Worm (Caenorhabditis elegans) whole organism, late embryonic: Measurements from ENCODE around the gene C03B1.6.

Experiments
- C08G9.2 ChIP-seq: sonication (generic microtip); optimal IDR thresholded peaks from 2 replicates; lab custom pipeline; 2016; ENCODE audit warnings: mild to moderate bottlenecking, missing genetic modification characterization, moderate library complexity, missing compliant biosample characterization
- K02D7.2 ChIP-seq: sonication (generic microtip); optimal IDR thresholded peaks from 2 replicates; lab custom pipeline; 2017; ENCODE audit warnings: mild to moderate bottlenecking, missing genetic modification characterization, missing compliant biosample characterization
- T23F11.4 ChIP-seq: fragments of 200-800 bp; sonication (Bioruptor generic); optimal IDR thresholded peaks from 2 replicates; lab custom pipeline; 2018; ENCODE audit warnings: mild to moderate bottlenecking, missing genetic modification characterization, missing compliant biosample characterization
- Y22D7AL.16 ChIP-seq: sonication (generic microtip); optimal IDR thresholded peaks from 2 replicates; lab custom pipeline; 2016; ENCODE audit warnings: missing genetic modification characterization, missing compliant biosample characterization
- ahr-1 ChIP-seq: sonication (generic microtip); optimal IDR thresholded peaks from 2 replicates; lab custom pipeline; 2016; ENCODE audit warnings: missing genetic modification characterization, missing compliant biosample characterization
- ama-1 ChIP-seq: fragments of 150-350 bp; optimal IDR thresholded peaks from 2 replicates; lab custom pipeline; 2014
- ceh-14 ChIP-seq: sonication (generic microtip); optimal IDR thresholded peaks from 2 replicates; lab custom pipeline; 2016; ENCODE audit warnings: missing genotype, missing genetic modification characterization, missing compliant biosample characterization
- ceh-19 ChIP-seq: fragments of 200-800 bp; sonication (Bioruptor generic); optimal IDR thresholded peaks from 2 replicates; lab custom pipeline; 2018; ENCODE audit warnings: mild to moderate bottlenecking, missing genetic modification characterization, missing compliant biosample characterization
- ceh-22 ChIP-seq: sonication (generic microtip); optimal IDR thresholded peaks from 2 replicates; lab custom pipeline; 2017; ENCODE audit warnings: missing biosample characterization, missing genetic modification characterization
- ceh-30 ChIP-seq: fragments of 150-350 bp; optimal IDR thresholded peaks from 2 replicates; lab custom pipeline; 2014; ENCODE audit warnings: missing biosample characterization, missing genetic modification characterization
- ceh-31 ChIP-seq: sonication (generic microtip); optimal IDR thresholded peaks from 2 replicates; lab custom pipeline; 2016; ENCODE audit warnings: missing genetic modification characterization, missing compliant biosample characterization
- ceh-34 ChIP-seq: sonication (generic microtip); optimal IDR thresholded peaks from 2 replicates; lab custom pipeline; 2016; ENCODE audit warnings: mild to moderate bottlenecking, missing genetic modification characterization, missing compliant biosample characterization
- ceh-45 ChIP-seq: fragments of 200-800 bp; sonication (Bioruptor generic); IDR thresholded peaks from 2 replicates; pipeline ENCODE4 v1.3.6; 2022; ENCODE audit warnings: missing genetic modification reagents, missing genetic modification characterization, missing compliant biosample characterization
- ceh-48 ChIP-seq: sonication (generic microtip); optimal IDR thresholded peaks from 2 replicates; lab custom pipeline; 2016; ENCODE audit warnings: missing genetic modification characterization, inconsistent platforms, missing compliant biosample characterization
- ceh-6 ChIP-seq: fragments of 200-800 bp; sonication (Bioruptor generic); optimal IDR thresholded peaks from 2 replicates; lab custom pipeline; 2018; ENCODE audit warnings: mild to moderate bottlenecking, missing genetic modification characterization, missing compliant biosample characterization
- dmd-4 ChIP-seq: sonication (generic microtip); optimal IDR thresholded peaks from 2 replicates; lab custom pipeline; 2016; ENCODE audit warnings: borderline replicate concordance, missing genetic modification characterization, missing compliant biosample characterization
- dve-1 ChIP-seq: sonication (generic microtip); optimal IDR thresholded peaks from 2 replicates; lab custom pipeline; 2017; ENCODE audit warnings: antibody characterized with exemption, mild to moderate bottlenecking, missing genetic modification characterization, missing compliant biosample characterization
- elt-4 ChIP-seq: sonication (generic microtip); optimal IDR thresholded peaks from 2 replicates; lab custom pipeline; 2016; ENCODE audit warnings: missing genetic modification characterization, missing compliant biosample characterization
- ets-4 ChIP-seq: sonication (generic microtip); optimal IDR thresholded peaks from 2 replicates; lab custom pipeline; 2016; ENCODE audit warnings: missing genetic modification characterization, missing compliant biosample characterization
- fkh-10 ChIP-seq: fragments of 150-350 bp; optimal IDR thresholded peaks from 2 replicates; lab custom pipeline; 2014; ENCODE audit warnings: missing biosample characterization, missing genetic modification reagents, missing genetic modification characterization
- fkh-6 ChIP-seq: sonication (generic microtip); optimal IDR thresholded peaks from 2 replicates; lab custom pipeline; 2016; ENCODE audit warnings: missing genetic modification characterization, missing compliant biosample characterization
- hlh-13 ChIP-seq: fragments of 200-800 bp; sonication (Bioruptor generic); optimal IDR thresholded peaks from 2 replicates; lab custom pipeline; 2018; ENCODE audit warnings: mild to moderate bottlenecking, missing genetic modification characterization, missing compliant biosample characterization
- hlh-15 ChIP-seq: sonication (generic microtip); optimal IDR thresholded peaks from 2 replicates; lab custom pipeline; 2016; ENCODE audit warnings: missing genetic modification characterization, missing compliant biosample characterization
- hlh-6 ChIP-seq: sonication (generic microtip); optimal IDR thresholded peaks from 2 replicates; lab custom pipeline; 2016; ENCODE audit warnings: missing genotype, missing genetic modification characterization, missing compliant biosample characterization
- hlh-8 ChIP-seq: sonication (generic microtip); optimal IDR thresholded peaks from 2 replicates; lab custom pipeline; 2016; ENCODE audit warnings: missing genotype, missing genetic modification characterization, missing compliant biosample characterization
- lim-6 ChIP-seq: sonication (generic microtip); optimal IDR thresholded peaks from 2 replicates; lab custom pipeline; 2016; ENCODE audit warnings: missing genetic modification characterization, missing compliant biosample characterization
- lin-11 ChIP-seq: fragments of 200-800 bp; sonication (Bioruptor generic); optimal IDR thresholded peaks from 2 replicates; lab custom pipeline; 2018; ENCODE audit warnings: mild to moderate bottlenecking, missing genetic modification characterization, missing compliant biosample characterization
- madf-2 ChIP-seq: sonication (generic microtip); optimal IDR thresholded peaks from 2 replicates; lab custom pipeline; 2017; ENCODE audit warnings: missing genetic modification characterization, missing compliant biosample characterization
- mec-3 ChIP-seq: sonication (generic microtip); optimal IDR thresholded peaks from 2 replicates; lab custom pipeline; 2016; ENCODE audit warnings: borderline replicate concordance, missing genetic modification characterization, missing compliant biosample characterization
- nfya-1 ChIP-seq: sonication (generic microtip); optimal IDR thresholded peaks from 2 replicates; lab custom pipeline; 2017; ENCODE audit warnings: missing genetic modification characterization, mild to moderate bottlenecking, missing compliant biosample characterization, antibody characterized with exemption, moderate library complexity
- nhr-11 ChIP-seq: fragments of 150-350 bp; optimal IDR thresholded peaks from 2 replicates; lab custom pipeline; 2014; ENCODE audit warnings: missing biosample characterization, missing genetic modification characterization
- nhr-232 ChIP-seq: sonication (generic microtip); optimal IDR thresholded peaks from 2 replicates; lab custom pipeline; 2016; ENCODE audit warnings: missing genetic modification characterization, missing compliant biosample characterization
- npax-4 ChIP-seq: sonication (generic microtip); optimal IDR thresholded peaks from 2 replicates; lab custom pipeline; 2016; ENCODE audit warnings: missing genetic modification characterization, missing compliant biosample characterization
- odd-2 ChIP-seq: sonication (generic microtip); optimal IDR thresholded peaks from 2 replicates; lab custom pipeline; 2017; ENCODE audit warnings: antibody characterized with exemption, mild to moderate bottlenecking, missing genetic modification characterization, missing compliant biosample characterization
- pat-9 ChIP-seq: fragments of 200-800 bp; sonication (Bioruptor generic); optimal IDR thresholded peaks from 2 replicates; lab custom pipeline; 2018; ENCODE audit warnings: mild to moderate bottlenecking, missing genetic modification characterization, moderate library complexity, missing compliant biosample characterization
- pax-1 ChIP-seq: fragments of 150-350 bp; optimal IDR thresholded peaks from 2 replicates; lab custom pipeline; 2014; ENCODE audit warnings: missing biosample characterization, missing genetic modification characterization
- pha-2 ChIP-seq: sonication (generic microtip); optimal IDR thresholded peaks from 2 replicates; lab custom pipeline; 2017; ENCODE audit warnings: mild to moderate bottlenecking, missing genetic modification characterization, missing compliant biosample characterization
- pha-4 ChIP-seq: fragments of 150-350 bp; optimal IDR thresholded peaks from 2 replicates; lab custom pipeline; 2018; ENCODE audit warnings: missing biosample characterization, missing genetic modification reagents, missing genetic modification characterization
- pqm-1 ChIP-seq: sonication (generic microtip); optimal IDR thresholded peaks from 2 replicates; lab custom pipeline; 2016; ENCODE audit warnings: missing genetic modification characterization, missing compliant biosample characterization
- pros-1 ChIP-seq: fragments of 150-350 bp; optimal IDR thresholded peaks from 2 replicates; lab custom pipeline; 2014; ENCODE audit warnings: missing biosample characterization, missing genetic modification reagents, missing genetic modification characterization
- ref-2 ChIP-seq: sonication (generic microtip); optimal IDR thresholded peaks from 2 replicates; lab custom pipeline; 2016; ENCODE audit warnings: missing genetic modification characterization, missing compliant biosample characterization
- sox-4 ChIP-seq: sonication (generic microtip); optimal IDR thresholded peaks from 2 replicates; lab custom pipeline; 2017; ENCODE audit warnings: mild to moderate bottlenecking, missing genetic modification characterization, inconsistent platforms, missing compliant biosample characterization
- syd-9 ChIP-seq: sonication (generic microtip); optimal IDR thresholded peaks from 2 replicates; lab custom pipeline; 2016; ENCODE audit warnings: mild to moderate bottlenecking, missing genetic modification characterization, moderate library complexity, missing compliant biosample characterization
- tbx-2 ChIP-seq: sonication (generic microtip); optimal IDR thresholded peaks from 2 replicates; lab custom pipeline; 2016; ENCODE audit warnings: missing genetic modification characterization, missing compliant biosample characterization
- tbx-7 ChIP-seq: sonication (generic microtip); optimal IDR thresholded peaks from 2 replicates; lab custom pipeline; 2016; ENCODE audit warnings: missing genotype, missing genetic modification characterization, missing compliant biosample characterization
- ttx-3 ChIP-seq: sonication (generic microtip); optimal IDR thresholded peaks from 2 replicates; lab custom pipeline; 2016; ENCODE audit warnings: missing genetic modification reagents, missing genetic modification characterization, missing compliant biosample characterization
- unc-3 ChIP-seq, 2 experiments: fragments of 200-800 bp in 1 of 2; sonication (Bioruptor generic) in 1 of 2; sonication (generic microtip) in 1 of 2; conservative IDR thresholded peaks in 1 of 2; optimal IDR thresholded peaks in 1 of 2; 2 replicates each; pipeline versions ENCODE4 v1.3.6 to Lab custom; 2016 to 2022; ENCODE audit warnings: missing compliant biosample characterization in 2 of 2, missing genetic modification characterization in 2 of 2, missing genetic modification reagents in 1 of 2
- unc-42 ChIP-seq: sonication (generic microtip); optimal IDR thresholded peaks from 2 replicates; lab custom pipeline; 2016; ENCODE audit warnings: missing genotype, missing genetic modification characterization, missing compliant biosample characterization
- unc-86 ChIP-seq: sonication (generic microtip); optimal IDR thresholded peaks from 2 replicates; lab custom pipeline; 2016; ENCODE audit warnings: missing genetic modification characterization, missing compliant biosample characterization
- zip-5 ChIP-seq: sonication (generic microtip); optimal IDR thresholded peaks from 2 replicates; lab custom pipeline; 2016; ENCODE audit warnings: missing genetic modification characterization, missing compliant biosample characterization
- ztf-16 ChIP-seq: sonication (generic microtip); optimal IDR thresholded peaks from 2 replicates; lab custom pipeline; 2017; ENCODE audit warnings: missing genetic modification characterization, missing compliant biosample characterization

Gene C03B1.6

DNA sequence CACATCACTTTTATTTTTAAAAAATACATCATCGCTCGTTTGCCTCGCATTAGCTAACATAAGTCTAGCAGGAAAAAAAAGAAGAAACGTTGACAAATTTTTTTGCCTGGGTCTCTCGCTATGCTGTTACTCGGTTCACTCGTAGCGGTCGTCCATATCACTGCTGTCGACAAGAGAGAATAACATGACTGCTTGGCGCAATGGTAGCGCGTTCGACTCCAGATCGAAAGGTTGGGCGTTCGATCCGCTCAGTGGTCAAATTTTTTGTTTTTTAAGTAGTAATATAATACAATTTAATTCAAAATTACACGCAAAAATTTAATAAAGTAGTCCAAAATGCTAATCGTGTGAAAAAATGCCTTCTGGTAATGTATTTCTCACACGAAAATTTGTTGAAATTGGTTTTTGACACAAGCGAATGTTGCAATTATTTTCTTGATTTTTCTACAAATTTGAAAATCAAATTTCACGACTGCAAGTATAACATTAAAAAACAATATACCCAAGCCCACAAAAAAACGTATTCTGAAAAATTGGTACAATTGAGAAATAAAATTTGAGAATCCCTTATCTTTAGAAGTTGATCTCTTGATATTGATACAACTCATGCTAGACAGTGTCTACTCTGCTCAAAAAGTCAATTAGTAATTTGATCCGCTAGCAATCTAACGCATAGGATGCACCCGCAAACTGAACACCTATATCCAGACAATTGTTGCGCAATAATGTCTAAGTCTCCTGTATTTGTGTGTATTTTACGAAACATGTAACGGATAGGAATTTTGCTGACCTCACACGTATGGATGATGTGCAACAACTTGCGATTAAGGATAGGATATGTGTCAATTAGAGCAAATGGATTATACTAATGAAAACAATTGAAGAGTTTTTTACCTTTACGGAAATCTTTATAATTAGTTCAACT is 21.3 kb downstream of the C03B1.6 start:
- peak; percentile 33 for TF ChIP-seq nfya-1 (tag; lab: Kevin White, UChicago)
- TF ChIP-seq hlh-13 (GFP tag; lab: Kevin White, UChicago): peak; percentile 43
- peak; percentile 48 for TF ChIP-seq ref-2
- TF ChIP-seq ceh-14 (tag; lab: Kevin White, UChicago): peak; percentile 81
- TF ChIP-seq K02D7.2: peak; percentile 29
- peak; percentile 7 for TF ChIP-seq ceh-31 (tag; lab: Kevin White, UChicago)
- TF ChIP-seq madf-2 (tag; lab: Kevin White, UChicago): peak; percentile 47
- peak; percentile 12 for TF ChIP-seq npax-4 (tag; lab: Kevin White, UChicago)
- peak; percentile 77 for TF ChIP-seq unc-3 (GFP tag; conservative IDR thresholded peaks at IDR 0.05; lab: Robert Waterston, UW)
- no peak for TF ChIP-seq unc-3 (tag; optimal IDR thresholded peaks at IDR 0.05; lab: Kevin White, UChicago)
- peak; percentile 72 for TF ChIP-seq ceh-19
- TF ChIP-seq ztf-16 (tag; lab: Kevin White, UChicago): peak; percentile 61
- TF ChIP-seq ceh-45: peak; percentile 64; the same call in 1 of the 2 replicates
- TF ChIP-seq fkh-10 (GFP tag; lab: Kevin White, UChicago): no peak
- peak; percentile 62 for TF ChIP-seq unc-86 (tag; lab: Kevin White, UChicago)
- TF ChIP-seq zip-5 (tag; lab: Kevin White, UChicago): peak; percentile 49
- peak; percentile 49 for TF ChIP-seq T23F11.4 (GFP tag; lab: Kevin White, UChicago)
- TF ChIP-seq hlh-15: peak; percentile 47
- TF ChIP-seq ama-1 (lab: Kevin White, UChicago): no peak
- peak; percentile 26 for TF ChIP-seq dve-1 (tag; lab: Kevin White, UChicago)
- TF ChIP-seq nhr-11 (tag; lab: Kevin White, UChicago): no peak
- TF ChIP-seq ttx-3 (tag; lab: Kevin White, UChicago): peak; percentile 80
- no peak for TF ChIP-seq pha-4 (tag; lab: Kevin White, UChicago)
- TF ChIP-seq hlh-8: peak; percentile 59
- TF ChIP-seq pha-2 (tag; lab: Kevin White, UChicago): peak; percentile 68
- no peak for TF ChIP-seq pax-1 (tag; lab: Kevin White, UChicago)
- TF ChIP-seq ahr-1 (tag; lab: Kevin White, UChicago): no peak
- peak; percentile 49 for TF ChIP-seq tbx-2 (tag; lab: Kevin White, UChicago)
- TF ChIP-seq nhr-232: peak; percentile 45
- TF ChIP-seq ets-4 (tag; lab: Kevin White, UChicago): no peak
- peak; percentile 11 for TF ChIP-seq ceh-30
- no peak for TF ChIP-seq ceh-34 (tag; lab: Kevin White, UChicago)
- peak; percentile 28 for TF ChIP-seq pqm-1
- peak; percentile 68 for TF ChIP-seq pat-9
- peak; percentile 1 for TF ChIP-seq C08G9.2 (tag; lab: Kevin White, UChicago)
- TF ChIP-seq pros-1 (tag; lab: Kevin White, UChicago): no peak
- TF ChIP-seq hlh-6: no peak
- no peak for TF ChIP-seq ceh-22 (tag; lab: Kevin White, UChicago)
- TF ChIP-seq Y22D7AL.16 (tag; lab: Kevin White, UChicago): peak; percentile 62
- peak; percentile 6 for TF ChIP-seq fkh-6 (tag; lab: Kevin White, UChicago)
- TF ChIP-seq ceh-48 (tag; lab: Kevin White, UChicago): peak; percentile 55
- no peak for TF ChIP-seq mec-3 (tag; lab: Kevin White, UChicago)
- TF ChIP-seq dmd-4 (tag; lab: Kevin White, UChicago): peak; percentile 50
- TF ChIP-seq sox-4 (tag; lab: Kevin White, UChicago): peak; percentile 77
- TF ChIP-seq tbx-7 (tag; lab: Kevin White, UChicago): no peak
- TF ChIP-seq unc-42 (tag; lab: Kevin White, UChicago): no peak
- peak; percentile 70 for TF ChIP-seq ceh-6 (GFP tag; lab: Kevin White, UChicago)
- no peak for TF ChIP-seq lim-6 (tag; lab: Kevin White, UChicago)
- peak; percentile 9 for TF ChIP-seq syd-9
- TF ChIP-seq lin-11 (tag; lab: Kevin White, UChicago): peak; percentile 70
- no peak for TF ChIP-seq elt-4
- TF ChIP-seq odd-2: no peak
